Worm (Caenorhabditis elegans) whole organism, early embryonic: ENCODE measurements around the gene F10C1.9.

ENCODE experiments used
- ama-1 ChIP-seq: fragments of 150-350 bp; optimal IDR thresholded peaks from 2 replicates; lab custom pipeline; 2014
- hmbx-1 ChIP-seq: sonication (generic microtip); optimal IDR thresholded peaks from 2 replicates; lab custom pipeline; 2016; ENCODE audit warnings: mild to moderate bottlenecking, missing genetic modification characterization, missing compliant biosample characterization
- pes-1 ChIP-seq: fragments of 200-800 bp; sonication (Bioruptor generic); IDR thresholded peaks from 2 replicates; pipeline ENCODE4 v1.3.6; 2022; ENCODE audit warnings: missing genetic modification reagents, missing genetic modification characterization, missing compliant biosample characterization
- tbx-37 ChIP-seq: fragments of 200-800 bp; sonication (Bioruptor generic); conservative IDR thresholded peaks from 2 replicates; pipeline ENCODE4 v1.3.6; 2022; ENCODE audit warnings: missing genetic modification reagents, missing genetic modification characterization, missing compliant biosample characterization

ce11 chrII:5734883-5735282 lies 10.2 kb downstream of the F10C1.9 start:
- TF ChIP-seq ama-1 (no peak), hmbx-1 (no peak), tbx-37 (no peak), pes-1 (GFP tag; lab: Robert Waterston, UW) (no peak)
